Fruit fly (Drosophila melanogaster) whole organism, embryonic: ENCODE results near the gene Tcs6.

Experiments used
- CG10147 ChIP-seq: fragments of 200-800 bp; sonication (Bioruptor generic); optimal IDR thresholded peaks from 2 replicates; lab custom pipeline; 2019; ENCODE audit warnings: missing biosample characterization, mild to moderate bottlenecking, missing genetic modification characterization, moderate library complexity
- CG10979 ChIP-seq: fragments of 200-800 bp; sonication (Bioruptor generic); optimal IDR thresholded peaks from 2 replicates; lab custom pipeline; 2018; ENCODE audit warnings: missing biosample characterization, mild to moderate bottlenecking, missing genetic modification characterization, moderate library complexity
- CG11085 ChIP-seq: fragments of 200-800 bp; sonication (Bioruptor generic); IDR thresholded peaks from 2 replicates; pipeline ENCODE4 v1.3.6; 2022; ENCODE audit warnings: missing biosample characterization, missing genetic modification characterization
- CG11560 ChIP-seq: fragments of 200-800 bp; sonication (Bioruptor generic); IDR thresholded peaks from 3 replicates; pipeline ENCODE4 v1.3.6; 2022; ENCODE audit warnings: missing biosample characterization, missing genetic modification characterization
- CG12155 ChIP-seq: fragments of 200-800 bp; sonication (Bioruptor generic); optimal IDR thresholded peaks from 3 replicates; lab custom pipeline; 2016; ENCODE audit warnings: missing biosample characterization, missing genetic modification characterization
- CG12219 ChIP-seq: fragments of 200-800 bp; sonication (Bioruptor generic); optimal IDR thresholded peaks from 3 replicates; lab custom pipeline; 2018; ENCODE audit warnings: missing biosample characterization, mild to moderate bottlenecking, missing genetic modification characterization
- CG13775 ChIP-seq: fragments of 200-800 bp; sonication (Bioruptor generic); optimal IDR thresholded peaks from 3 replicates; lab custom pipeline; 2017; ENCODE audit warnings: missing biosample characterization, mild to moderate bottlenecking, missing genetic modification characterization
- CG14014 ChIP-seq: fragments of 200-800 bp; sonication (Bioruptor generic); IDR thresholded peaks from 2 replicates; pipeline ENCODE4 v1.3.6; 2022; ENCODE audit warnings: missing biosample characterization, missing genetic modification characterization
- CG15011 ChIP-seq: fragments of 200-800 bp; sonication (Bioruptor generic); optimal IDR thresholded peaks from 3 replicates; lab custom pipeline; 2018; ENCODE audit warnings: missing biosample characterization, mild to moderate bottlenecking, missing genetic modification characterization
- CG15601 ChIP-seq: fragments of 200-800 bp; sonication (Bioruptor generic); optimal IDR thresholded peaks from 3 replicates; lab custom pipeline; 2019; ENCODE audit warnings: missing biosample characterization, mild to moderate bottlenecking, missing genetic modification characterization, moderate library complexity
- CG16813 ChIP-seq: fragments of 200-800 bp; sonication (Bioruptor generic); IDR thresholded peaks from 3 replicates; pipeline ENCODE4 v1.3.6; 2022; ENCODE audit warnings: missing biosample characterization, missing genetic modification characterization; ENCODE audit not compliant: partially characterized antibody
- CG18619 ChIP-seq: fragments of 200-800 bp; sonication (Bioruptor generic); optimal IDR thresholded peaks from 3 replicates; lab custom pipeline; 2017; ENCODE audit warnings: missing biosample characterization, mild to moderate bottlenecking, missing genetic modification characterization
- CG32772 ChIP-seq: fragments of 200-800 bp; sonication (Bioruptor generic); IDR thresholded peaks from 2 replicates; pipeline ENCODE4 v1.3.6; 2022; ENCODE audit warnings: missing biosample characterization, missing genetic modification characterization
- CG4424 ChIP-seq: fragments of 200-800 bp; sonication (Bioruptor generic); optimal IDR thresholded peaks from 3 replicates; lab custom pipeline; 2016; ENCODE audit warnings: missing biosample characterization, missing genetic modification characterization
- CG6175 ChIP-seq: fragments of 200-800 bp; sonication (Bioruptor generic); IDR thresholded peaks from 3 replicates; pipeline ENCODE4 v1.3.6; 2022; ENCODE audit warnings: missing biosample characterization, missing genetic modification characterization
- CG7786 ChIP-seq: fragments of 200-800 bp; sonication (Bioruptor generic); optimal IDR thresholded peaks from 2 replicates; lab custom pipeline; 2016; ENCODE audit warnings: missing biosample characterization, missing genetic modification characterization
- Dll ChIP-seq: fragments of 200-800 bp; sonication (Bioruptor generic); IDR thresholded peaks from 4 replicates; pipeline ENCODE4 v1.3.6; 2022; ENCODE audit warnings: missing biosample characterization, missing genetic modification characterization; ENCODE audit not compliant: partially characterized antibody
- Doc2 ChIP-seq: fragments of 200-800 bp; sonication (Bioruptor generic); IDR thresholded peaks from 2 replicates; pipeline ENCODE4 v1.3.6; 2022; ENCODE audit warnings: missing biosample characterization, missing genetic modification characterization
- Dp ChIP-seq: fragments of 200-800 bp; sonication (Bioruptor generic); optimal IDR thresholded peaks from 2 replicates; lab custom pipeline; 2018; ENCODE audit warnings: missing biosample characterization, mild to moderate bottlenecking, missing genetic modification characterization, moderate library complexity
- E2f1 ChIP-seq: fragments of 200-800 bp; sonication (Bioruptor generic); IDR thresholded peaks from 2 replicates; pipeline ENCODE4 v1.3.6; 2022; ENCODE audit warnings: missing biosample characterization, missing genetic modification characterization
- Ets65A ChIP-seq: fragments of 200-800 bp; sonication (Bioruptor generic); peaks from one replicate; lab custom pipeline; 2016; ENCODE audit warnings: missing biosample characterization, missing genetic modification characterization
- Gug ChIP-seq: fragments of 200-800 bp; sonication (Bioruptor generic); IDR thresholded peaks from 4 replicates; pipeline ENCODE4 v1.3.6; 2022; ENCODE audit warnings: missing biosample characterization, missing genetic modification characterization
- Hand ChIP-seq: fragments of 200-800 bp; sonication (Bioruptor generic); optimal IDR thresholded peaks from 2 replicates; lab custom pipeline; 2017; ENCODE audit warnings: mild to moderate bottlenecking, missing biosample characterization, missing genetic modification reagents, missing genetic modification characterization
- NFAT ChIP-seq: fragments of 200-800 bp; sonication (Bioruptor generic); IDR thresholded peaks from 2 replicates; pipeline ENCODE4 v1.3.6; 2022; ENCODE audit warnings: missing biosample characterization, missing genetic modification characterization
- Neu2 ChIP-seq: fragments of 200-800 bp; sonication (Bioruptor generic); optimal IDR thresholded peaks from 3 replicates; lab custom pipeline; 2016; ENCODE audit warnings: missing biosample characterization, missing genetic modification characterization, borderline replicate concordance
- Six4 ChIP-seq: fragments of 200-800 bp; sonication (Bioruptor generic); optimal IDR thresholded peaks from 2 replicates; lab custom pipeline; 2016; ENCODE audit warnings: missing biosample characterization, missing genetic modification characterization
- Spps ChIP-seq: fragments of 200-800 bp; sonication (Bioruptor generic); optimal IDR thresholded peaks from 2 replicates; lab custom pipeline; 2018; ENCODE audit warnings: missing biosample characterization, mild to moderate bottlenecking, missing genetic modification characterization
- Sry-β ChIP-seq: fragments of 200-800 bp; sonication (Bioruptor generic); optimal IDR thresholded peaks from 2 replicates; lab custom pipeline; 2018; ENCODE audit warnings: missing biosample characterization, mild to moderate bottlenecking, missing genetic modification characterization, moderate library complexity
- Xbp1 ChIP-seq: fragments of 200-800 bp; sonication (Bioruptor generic); optimal IDR thresholded peaks from 3 replicates; lab custom pipeline; 2016; ENCODE audit warnings: missing biosample characterization, mild to moderate bottlenecking, missing genetic modification characterization
- al ChIP-seq: fragments of 200-800 bp; sonication (Bioruptor generic); IDR thresholded peaks from 2 replicates; pipeline ENCODE4 v1.3.6; 2022; ENCODE audit warnings: missing biosample characterization, missing genetic modification characterization
- ap ChIP-seq: fragments of 200-800 bp; sonication (Bioruptor generic); IDR thresholded peaks from 2 replicates; pipeline ENCODE4 v1.3.6; 2022; ENCODE audit warnings: missing biosample characterization, missing genetic modification characterization
- az2 ChIP-seq: fragments of 200-800 bp; sonication (Bioruptor generic); optimal IDR thresholded peaks from 3 replicates; lab custom pipeline; 2016; ENCODE audit warnings: missing biosample characterization, missing genetic modification characterization
- bab2 ChIP-seq: fragments of 200-800 bp; sonication (Bioruptor generic); optimal IDR thresholded peaks from 2 replicates; lab custom pipeline; 2016; ENCODE audit warnings: missing biosample characterization, missing genetic modification characterization
- bowl ChIP-seq: fragments of 200-800 bp; sonication (Bioruptor generic); IDR thresholded peaks from 2 replicates; pipeline ENCODE4 v1.3.6; 2022; ENCODE audit warnings: missing biosample characterization, missing genetic modification characterization
- ems ChIP-seq: fragments of 200-800 bp; sonication (Bioruptor generic); optimal IDR thresholded peaks from 3 replicates; lab custom pipeline; 2016; ENCODE audit warnings: missing biosample characterization, missing genetic modification characterization
- fd3F ChIP-seq: fragments of 200-800 bp; sonication (Bioruptor generic); optimal IDR thresholded peaks from 2 replicates; lab custom pipeline; 2018; ENCODE audit warnings: missing biosample characterization, mild to moderate bottlenecking, missing genetic modification characterization, moderate library complexity
- fd64A ChIP-seq: fragments of 200-800 bp; sonication (Bioruptor generic); optimal IDR thresholded peaks from 3 replicates; lab custom pipeline; 2018; ENCODE audit warnings: missing biosample characterization, mild to moderate bottlenecking, missing genetic modification characterization
- grau ChIP-seq: fragments of 200-800 bp; optimal IDR thresholded peaks from 3 replicates; lab custom pipeline; 2019; ENCODE audit warnings: missing biosample characterization, mild to moderate bottlenecking, missing genetic modification characterization, moderate library complexity
- hth ChIP-seq: fragments of >200 bp; optimal IDR thresholded peaks from 2 replicates; lab custom pipeline; 2017; ENCODE audit warnings: inconsistent platforms
- jumu ChIP-seq: fragments of 200-800 bp; sonication (Bioruptor generic); optimal IDR thresholded peaks from 3 replicates; lab custom pipeline; 2016; ENCODE audit warnings: missing biosample characterization, missing genetic modification characterization
- ken ChIP-seq: fragments of 200-800 bp; sonication (Bioruptor generic); IDR thresholded peaks from 3 replicates; pipeline ENCODE4 v1.3.6; 2022; ENCODE audit warnings: missing biosample characterization, missing genetic modification characterization
- maf-S ChIP-seq: fragments of 200-800 bp; sonication (Bioruptor generic); optimal IDR thresholded peaks from 2 replicates; lab custom pipeline; 2016; ENCODE audit warnings: missing biosample characterization, missing genetic modification characterization
- nau ChIP-seq: fragments of 200-800 bp; sonication (Bioruptor generic); optimal IDR thresholded peaks from 3 replicates; lab custom pipeline; 2017; ENCODE audit warnings: missing biosample characterization, mild to moderate bottlenecking, missing genetic modification characterization, missing genetic modification reagents
- nom ChIP-seq: fragments of 200-800 bp; sonication (Bioruptor generic); optimal IDR thresholded peaks from 2 replicates; lab custom pipeline; 2017; ENCODE audit warnings: missing biosample characterization, missing genetic modification characterization, mild to moderate bottlenecking, moderate library complexity, missing genetic modification reagents
- pb ChIP-seq: fragments of 200-800 bp; sonication (Bioruptor generic); optimal IDR thresholded peaks from 3 replicates; lab custom pipeline; 2016; ENCODE audit warnings: missing biosample characterization, missing genetic modification characterization
- psq ChIP-seq: fragments of 200-800 bp; sonication (Bioruptor generic); optimal IDR thresholded peaks from 2 replicates; lab custom pipeline; 2017; ENCODE audit warnings: missing biosample characterization, missing genetic modification characterization
- pzg ChIP-seq: fragments of 200-800 bp; sonication (Bioruptor generic); optimal IDR thresholded peaks from 3 replicates; lab custom pipeline; 2018; ENCODE audit warnings: missing biosample characterization, mild to moderate bottlenecking, missing genetic modification characterization, moderate library complexity
- sima ChIP-seq: fragments of 200-800 bp; sonication (Bioruptor generic); optimal IDR thresholded peaks from 2 replicates; lab custom pipeline; 2016; ENCODE audit warnings: missing biosample characterization, missing genetic modification characterization
- slou ChIP-seq: fragments of 200-800 bp; sonication (Bioruptor generic); optimal IDR thresholded peaks from 3 replicates; lab custom pipeline; 2016; ENCODE audit warnings: missing biosample characterization, missing genetic modification characterization
- trem ChIP-seq: fragments of 200-800 bp; optimal IDR thresholded peaks from 3 replicates; lab custom pipeline; 2019; ENCODE audit warnings: missing biosample characterization, mild to moderate bottlenecking, missing genetic modification characterization, moderate library complexity
- wdn ChIP-seq: fragments of 200-800 bp; sonication (Bioruptor generic); IDR thresholded peaks from 2 replicates; pipeline ENCODE4 v1.3.6; 2022; ENCODE audit warnings: missing biosample characterization, missing genetic modification characterization

The Tcs6 gene

dm6 chr3R:26105924-26106494 lies 48.0 kb upstream of the Tcs6 start (continued):
- TF ChIP-seq psq (GFP tag; lab: Kevin White, UChicago) (no peak), fd3F (GFP tag; lab: Kevin White, UChicago) (peak; percentile 61), CG18619 (GFP tag; lab: Kevin White, UChicago) (peak; percentile 23), CG15601 (tag; lab: Kevin White, UChicago) (no peak), Ets65A (no peak), Dll (GFP tag; lab: Robert Waterston, UW) (no peak), CG15011 (GFP tag; lab: Kevin White, UChicago) (peak; percentile 61), nau (GFP tag; lab: Kevin White, UChicago) (peak; percentile 40), fd64A (GFP tag; lab: Kevin White, UChicago) (no peak), CG13775 (GFP tag; lab: Kevin White, UChicago) (peak; percentile 34), pzg (GFP tag; lab: Kevin White, UChicago) (no peak), Sry-β (GFP tag; lab: Kevin White, UChicago) (no peak), CG4424 (GFP tag; lab: Kevin White, UChicago) (peak; percentile 35), Six4 (GFP tag; lab: Kevin White, UChicago) (no peak), CG16813 (GFP tag; lab: Robert Waterston, UW) (no peak), Spps (tag; lab: Kevin White, UChicago) (no peak), CG11560 (tag; lab: Robert Waterston, UW) (peak; percentile 9; the same call in 1 of the 3 replicates), ems (no peak), CG14014 (peak; percentile 72), CG7786 (GFP tag; lab: Kevin White, UChicago) (no peak), Doc2 (GFP tag; lab: Robert Waterston, UW) (0 out of 2 replicates have a peak, but pooled peaks have one; percentile 10), wdn (GFP tag; lab: Robert Waterston, UW) (peak; percentile 65; the same call in 1 of the 2 replicates), Hand (GFP tag; lab: Kevin White, UChicago) (no peak), sima (GFP tag; lab: Kevin White, UChicago) (no peak), trem (tag; lab: Kevin White, UChicago) (no peak), al (peak; percentile 61), CG10147 (GFP tag; lab: Kevin White, UChicago) (peak; percentile 69), ap (0 out of 2 replicates have a peak, but pooled peaks have one; percentile 18), E2f1 (GFP tag; lab: Robert Waterston, UW) (peak; percentile 83), CG12155 (GFP tag; lab: Kevin White, UChicago) (peak; percentile 23), hth (lab: Kevin White, UChicago) (no peak), ken (GFP tag; lab: Robert Waterston, UW) (peak; percentile 65; the same call in 1 of the 3 replicates), Gug (peak; percentile 56; the same call in 2 of the 4 replicates), slou (GFP tag; lab: Kevin White, UChicago) (no peak), Xbp1 (GFP tag; lab: Kevin White, UChicago) (peak; percentile 43), maf-S (GFP tag; lab: Kevin White, UChicago) (no peak), grau (peak; percentile 90), bab2 (GFP tag; lab: Kevin White, UChicago) (no peak), az2 (GFP tag; lab: Kevin White, UChicago) (no peak), CG11085 (GFP tag; lab: Robert Waterston, UW) (0 out of 2 replicates have a peak, but pooled peaks have one; percentile 29), NFAT (peak; percentile 66), jumu (GFP tag; lab: Kevin White, UChicago) (no peak), CG10979 (tag; lab: Kevin White, UChicago) (no peak), Neu2 (GFP tag; lab: Kevin White, UChicago) (no peak), CG6175 (GFP tag; lab: Robert Waterston, UW) (peak; percentile 71; the same call in 1 of the 3 replicates), CG12219 (no peak), nom (no peak), CG32772 (GFP tag; lab: Robert Waterston, UW) (peak; percentile 86), pb (GFP tag; lab: Kevin White, UChicago) (no peak), Dp (GFP tag; lab: Kevin White, UChicago) (no peak), bowl (GFP tag; lab: Robert Waterston, UW) (0 out of 2 replicates have a peak, but pooled peaks have one; percentile 24)
